Worm (Caenorhabditis elegans) whole organism, L4 larva: Measurements from ENCODE around the gene soc-2.
A peak's percentile ranks its signal among the peaks of the same experiment; 100 is the strongest.

Source experiments
- D1046.2 ChIP-seq: fragments of 200-800 bp; sonication (Bioruptor generic); IDR thresholded peaks from 2 replicates; pipeline ENCODE4 v1.3.6; 2022; ENCODE audit warnings: missing genetic modification characterization, missing compliant biosample characterization
- F26F4.8 ChIP-seq: fragments of 200-800 bp; sonication (Bioruptor generic); conservative IDR thresholded peaks from 2 replicates; pipeline ENCODE4 v1.3.6; 2022; ENCODE audit warnings: missing genetic modification characterization, missing compliant biosample characterization
- F49E8.2 ChIP-seq: sonication (generic microtip); optimal IDR thresholded peaks from 2 replicates; lab custom pipeline; 2016; ENCODE audit warnings: missing compliant biosample characterization, mild to moderate bottlenecking, missing genetic modification characterization, borderline replicate concordance
- R02D3.7 ChIP-seq: fragments of 150-350 bp; sonication (generic microtip); optimal IDR thresholded peaks from 3 replicates; lab custom pipeline; 2014; ENCODE audit warnings: missing biosample characterization, missing genetic modification characterization
- T26A8.4 ChIP-seq: fragments of 200-800 bp; sonication (Bioruptor generic); IDR thresholded peaks from 2 replicates; pipeline ENCODE4 v1.3.6; 2022; ENCODE audit warnings: missing genetic modification characterization, missing compliant biosample characterization
- Y105C5A.15 ChIP-seq: fragments of 200-800 bp; sonication (Bioruptor generic); IDR thresholded peaks from 2 replicates; pipeline ENCODE4 v1.3.6; 2022; ENCODE audit warnings: missing genetic modification characterization, missing compliant biosample characterization
- Y48G9A.11 ChIP-seq: fragments of 200-800 bp; sonication (Bioruptor generic); IDR thresholded peaks from 2 replicates; pipeline ENCODE4 v1.3.6; 2022; ENCODE audit warnings: missing genetic modification reagents, missing genetic modification characterization, missing compliant biosample characterization
- Y5F2A.4 ChIP-seq: fragments of 200-800 bp; sonication (Bioruptor generic); optimal IDR thresholded peaks from 2 replicates; lab custom pipeline; 2018; ENCODE audit warnings: mild to moderate bottlenecking, missing genetic modification characterization, missing compliant biosample characterization
- Y75B8A.6 ChIP-seq: fragments of 200-800 bp; sonication (Bioruptor generic); IDR thresholded peaks from 2 replicates; pipeline ENCODE4 v1.3.6; 2022; ENCODE audit warnings: missing genetic modification reagents, missing genetic modification characterization, missing compliant biosample characterization
- ZK337.2 ChIP-seq: fragments of 200-800 bp; sonication (Bioruptor generic); IDR thresholded peaks from 2 replicates; pipeline ENCODE4 v1.3.6; 2022; ENCODE audit warnings: missing genetic modification reagents, missing genetic modification characterization, missing compliant biosample characterization
- aha-1 ChIP-seq: fragments of 150-350 bp; peaks from one replicate; lab custom pipeline; 2014; ENCODE audit warnings: missing biosample characterization, missing genetic modification characterization
- aly-2 ChIP-seq: sonication (generic microtip); optimal IDR thresholded peaks from 2 replicates; lab custom pipeline; 2018; ENCODE audit warnings: missing biosample characterization, missing genetic modification characterization
- ceh-32 ChIP-seq: sonication (generic microtip); optimal IDR thresholded peaks from 2 replicates; lab custom pipeline; 2016; ENCODE audit warnings: mild to moderate bottlenecking, missing genetic modification characterization, missing compliant biosample characterization; ENCODE audit not compliant: poor library complexity
- ceh-62 ChIP-seq: sonication (generic microtip); optimal IDR thresholded peaks from 2 replicates; lab custom pipeline; 2017; ENCODE audit warnings: missing biosample characterization, missing genetic modification characterization
- ces-1 ChIP-seq: fragments of 150-350 bp; sonication (generic microtip); optimal IDR thresholded peaks from 4 replicates; lab custom pipeline; 2014; ENCODE audit warnings: missing biosample characterization, missing genetic modification reagents, missing genetic modification characterization
- ctbp-1 ChIP-seq: fragments of 200-800 bp; sonication (Bioruptor generic); IDR thresholded peaks from 2 replicates; pipeline ENCODE4 v1.3.6; 2022; ENCODE audit warnings: missing genetic modification reagents, missing genetic modification characterization, missing compliant biosample characterization
- daf-16 ChIP-seq, 3 experiments: sonication (generic microtip); optimal IDR thresholded peaks; 2 replicates each; lab custom pipeline; 2016 to 2017; ENCODE audit warnings: missing genetic modification characterization in 3 of 3, missing genetic modification reagents in 3 of 3, mild to moderate bottlenecking in 2 of 3, missing compliant biosample characterization in 2 of 3, missing biosample characterization in 1 of 3, moderate library complexity in 1 of 3
- dmd-6 ChIP-seq: fragments of 200-800 bp; sonication (Bioruptor generic); IDR thresholded peaks from 2 replicates; pipeline ENCODE4 v1.3.6; 2022; ENCODE audit warnings: missing genetic modification reagents, missing genetic modification characterization, missing compliant biosample characterization
- dmd-9 ChIP-seq: fragments of 200-800 bp; sonication (Bioruptor generic); IDR thresholded peaks from 2 replicates; pipeline ENCODE4 v1.3.6; 2022; ENCODE audit warnings: missing genetic modification reagents, missing genetic modification characterization, missing compliant biosample characterization
- dpl-1 ChIP-seq: fragments of 150-350 bp; optimal IDR thresholded peaks from 2 replicates; lab custom pipeline; 2014; ENCODE audit warnings: missing biosample characterization, missing genetic modification reagents, missing genetic modification characterization
- duxl-1 ChIP-seq: sonication (generic microtip); optimal IDR thresholded peaks from 2 replicates; lab custom pipeline; 2016; ENCODE audit warnings: mild to moderate bottlenecking, missing genetic modification characterization, moderate library complexity, missing compliant biosample characterization; ENCODE audit not compliant: poor library complexity
- dve-1 ChIP-seq: sonication (generic microtip); optimal IDR thresholded peaks from 2 replicates; lab custom pipeline; 2017; ENCODE audit warnings: antibody characterized with exemption, mild to moderate bottlenecking, missing genetic modification characterization, missing compliant biosample characterization; ENCODE audit not compliant: insufficient read depth
- egl-27 ChIP-seq: sonication (generic microtip); optimal IDR thresholded peaks from 3 replicates; lab custom pipeline; 2017; ENCODE audit warnings: missing biosample characterization, missing genetic modification reagents, missing genetic modification characterization
- hif-1 ChIP-seq, 2 experiments: sonication (generic microtip); optimal IDR thresholded peaks; 2 replicates each; lab custom pipeline; 2016 to 2017; ENCODE audit warnings: missing compliant biosample characterization in 2 of 2, missing genetic modification characterization in 2 of 2, missing genetic modification reagents in 2 of 2, missing genotype in 2 of 2, mild to moderate bottlenecking in 1 of 2
- hlh-11 ChIP-seq: fragments of 200-800 bp; sonication (Bioruptor generic); optimal IDR thresholded peaks from 2 replicates; lab custom pipeline; 2018; ENCODE audit warnings: mild to moderate bottlenecking, missing genetic modification characterization, missing compliant biosample characterization
- jun-1 ChIP-seq: fragments of 150-350 bp; optimal IDR thresholded peaks from 2 replicates; lab custom pipeline; 2014; ENCODE audit warnings: missing biosample characterization, missing genetic modification reagents, missing genetic modification characterization
- lin-1 ChIP-seq: fragments of 200-800 bp; sonication (Bioruptor generic); IDR thresholded peaks from 2 replicates; pipeline ENCODE4 v1.3.6; 2022; ENCODE audit warnings: missing genetic modification reagents, missing genetic modification characterization, missing compliant biosample characterization
- lin-13 ChIP-seq: fragments of 150-350 bp; optimal IDR thresholded peaks from 2 replicates; lab custom pipeline; 2014; ENCODE audit warnings: missing biosample characterization, missing genetic modification reagents, missing genetic modification characterization
- lin-15B ChIP-seq: fragments of 150-350 bp; sonication (generic microtip); optimal IDR thresholded peaks from 3 replicates; lab custom pipeline; 2014; ENCODE audit warnings: missing biosample characterization, missing genetic modification characterization
- lin-29 ChIP-seq: fragments of 200-800 bp; sonication (Bioruptor generic); IDR thresholded peaks from 2 replicates; pipeline ENCODE4 v1.3.6; 2022; ENCODE audit warnings: missing genetic modification reagents, missing genetic modification characterization, missing compliant biosample characterization
- lin-38 ChIP-seq: fragments of 200-800 bp; sonication (Bioruptor generic); IDR thresholded peaks from 2 replicates; pipeline ENCODE4 v1.3.6; 2022; ENCODE audit warnings: missing genetic modification reagents, missing genetic modification characterization, missing compliant biosample characterization
- lin-39 ChIP-seq: fragments of 150-350 bp; optimal IDR thresholded peaks from 2 replicates; lab custom pipeline; 2014; ENCODE audit warnings: missing biosample characterization, missing genetic modification reagents, missing genetic modification characterization
- lsy-2 ChIP-seq, 2 experiments: fragments of 150-350 bp in 1 of 2; sonication (generic microtip) in 1 of 2; optimal IDR thresholded peaks; 2 replicates each; lab custom pipeline; 2014 to 2017; ENCODE audit warnings: missing biosample characterization in 2 of 2, missing genetic modification characterization in 2 of 2
- madf-5 ChIP-seq, 2 experiments: fragments of 200-800 bp; sonication (Bioruptor generic); IDR thresholded peaks; 2 replicates each; pipeline ENCODE4 v1.3.6; 2022; ENCODE audit warnings: missing compliant biosample characterization in 2 of 2, missing genetic modification characterization in 2 of 2
- mdt-29 ChIP-seq: fragments of 200-800 bp; sonication (Bioruptor generic); IDR thresholded peaks from 2 replicates; pipeline ENCODE4 v1.3.6; 2022; ENCODE audit warnings: missing genetic modification reagents, missing genetic modification characterization, missing compliant biosample characterization
- mxl-3 ChIP-seq: fragments of 200-800 bp; sonication (Bioruptor generic); optimal IDR thresholded peaks from 2 replicates; lab custom pipeline; 2018; ENCODE audit warnings: mild to moderate bottlenecking, missing genetic modification characterization, missing compliant biosample characterization
- nhr-102 ChIP-seq: sonication (generic microtip); optimal IDR thresholded peaks from 2 replicates; lab custom pipeline; 2016; ENCODE audit warnings: mild to moderate bottlenecking, missing genetic modification characterization, moderate library complexity, missing compliant biosample characterization
- nhr-11 ChIP-seq: fragments of 150-350 bp; optimal IDR thresholded peaks from 2 replicates; lab custom pipeline; 2014; ENCODE audit warnings: missing biosample characterization, missing genetic modification characterization
- nhr-111 ChIP-seq: fragments of 200-800 bp; sonication (Bioruptor generic); optimal IDR thresholded peaks from 2 replicates; lab custom pipeline; 2018; ENCODE audit warnings: mild to moderate bottlenecking, missing genetic modification characterization, missing compliant biosample characterization
- nhr-6 ChIP-seq: fragments of 150-350 bp; optimal IDR thresholded peaks from 2 replicates; lab custom pipeline; 2014; ENCODE audit warnings: missing biosample characterization, missing genetic modification characterization
- pha-4 ChIP-seq, 2 experiments: fragments of 150-350 bp in 1 of 2; fragments of 200-800 bp in 1 of 2; sonication (Bioruptor generic) in 1 of 2; IDR thresholded peaks in 1 of 2; optimal IDR thresholded peaks in 1 of 2; 2 replicates each; pipeline versions ENCODE4 v1.3.6 to Lab custom; 2014 to 2022; ENCODE audit warnings: missing genetic modification characterization in 2 of 2, missing genetic modification reagents in 2 of 2, missing biosample characterization in 1 of 2, missing compliant biosample characterization in 1 of 2
- php-3 ChIP-seq: fragments of 200-800 bp; sonication (Bioruptor generic); IDR thresholded peaks from 2 replicates; pipeline ENCODE4 v1.3.6; 2022; ENCODE audit warnings: missing genetic modification reagents, missing genetic modification characterization, missing compliant biosample characterization
- pqm-1 ChIP-seq: sonication (generic microtip); optimal IDR thresholded peaks from 2 replicates; lab custom pipeline; 2017; ENCODE audit warnings: missing biosample characterization, missing genetic modification characterization
- snpc-1.2 ChIP-seq: fragments of 200-800 bp; sonication (Bioruptor generic); IDR thresholded peaks from 2 replicates; pipeline ENCODE4 v1.3.6; 2022; ENCODE audit warnings: missing genetic modification reagents, missing genetic modification characterization, missing compliant biosample characterization
- zip-11 ChIP-seq: fragments of 200-800 bp; sonication (Bioruptor generic); IDR thresholded peaks from 2 replicates; pipeline ENCODE4 v1.3.6; 2022; ENCODE audit warnings: missing genetic modification characterization, missing compliant biosample characterization

Gene soc-2

ce11 chrIV:5152391-5152790, at the start of gene soc-2:
Gene soc-2 (minus strand): TSS chrIV:5152491.
- TF ChIP-seq D1046.2 (GFP tag; lab: Robert Waterston, UW) (no peak), nhr-6 (tag; lab: Kevin White, UChicago) (no peak), madf-5 (GFP tag; IDR thresholded peaks at IDR 0.05; lab: Robert Waterston, UW) (no peak), lin-13 (GFP tag; lab: Kevin White, UChicago) (no peak), Y5F2A.4 (GFP tag; lab: Kevin White, UChicago) (no peak), php-3 (no peak), snpc-1.2 (GFP tag; lab: Robert Waterston, UW) (no peak), ceh-32 (no peak)

ce11 chrIV:5200813-5201212, 48.5 kb upstream of the soc-2 start:
- TF ChIP-seq pqm-1 (tag; lab: Kevin White, UChicago), result no peak
- peak; percentile 43 for TF ChIP-seq nhr-11
- TF ChIP-seq ZK337.2, result no peak
- no peak for TF ChIP-seq Y48G9A.11 (GFP tag; lab: Robert Waterston, UW)

ce11 chrIV:5195531-5195930, 43.2 kb upstream of the soc-2 start, which contains the start of gene gpa-18:
Gene gpa-18 (minus strand): TSS chrIV:5195631.
- no peak for TF ChIP-seq dmd-6

- TF ChIP-seq dmd-9 (GFP tag; lab: Robert Waterston, UW), result no peak
- TF ChIP-seq F49E8.2 (tag; lab: Kevin White, UChicago), result peak; percentile 13
- no peak for TF ChIP-seq Y5F2A.4 (GFP tag; lab: Kevin White, UChicago)
- TF ChIP-seq duxl-1 (tag; lab: Kevin White, UChicago), result no peak
- TF ChIP-seq F26F4.8, result no peak
- no peak for TF ChIP-seq aly-2 (tag; lab: Kevin White, UChicago)
- TF ChIP-seq dpl-1 (GFP tag; lab: Kevin White, UChicago), result peak; percentile 84
- no peak for TF ChIP-seq ceh-62 (tag; lab: Kevin White, UChicago)
- TF ChIP-seq lin-1, result no peak
- TF ChIP-seq lin-38 (GFP tag; lab: Robert Waterston, UW), result peak; percentile 49
- no peak for TF ChIP-seq zip-11 (GFP tag; lab: Robert Waterston, UW)
- TF ChIP-seq Y105C5A.15 (GFP tag; lab: Robert Waterston, UW), result no peak
- no peak for TF ChIP-seq lin-29 (GFP tag; lab: Robert Waterston, UW)
- TF ChIP-seq hlh-11 (tag; lab: Kevin White, UChicago), result no peak
- TF ChIP-seq Y75B8A.6 (GFP tag; lab: Robert Waterston, UW), result no peak
- TF ChIP-seq T26A8.4 (GFP tag; lab: Robert Waterston, UW), result no peak
- no peak for TF ChIP-seq nhr-102 (tag; lab: Kevin White, UChicago)
- TF ChIP-seq snpc-1.2 (GFP tag; lab: Robert Waterston, UW), result peak; percentile 36; the same call in 1 of the 2 replicates
- no peak for TF ChIP-seq ctbp-1
- TF ChIP-seq aha-1 (tag; lab: Kevin White, UChicago), result no peak
- TF ChIP-seq lsy-2 (tag; optimal IDR thresholded peaks at IDR 0.05; lab: Kevin White, UChicago), result no peak
- no peak for TF ChIP-seq lin-15B
- no peak for TF ChIP-seq mxl-3 (GFP tag; lab: Kevin White, UChicago)
- TF ChIP-seq jun-1 (tag; lab: Kevin White, UChicago), result no peak
- no peak for TF ChIP-seq hif-1 (tag; optimal IDR thresholded peaks at IDR 0.05; lab: Kevin White, UChicago)
- TF ChIP-seq pha-4 (GFP tag; IDR thresholded peaks at IDR 0.05; lab: Robert Waterston, UW), result no peak
- no peak for TF ChIP-seq pha-4 (tag; optimal IDR thresholded peaks at IDR 0.05; lab: Kevin White, UChicago)
- no peak for TF ChIP-seq ces-1
- TF ChIP-seq R02D3.7 (tag; lab: Kevin White, UChicago), result no peak
- no peak for TF ChIP-seq daf-16 (GFP tag; optimal IDR thresholded peaks at IDR 0.05; lab: Kevin White, UChicago)
- TF ChIP-seq daf-16 (tag; optimal IDR thresholded peaks at IDR 0.05; lab: Kevin White, UChicago), result no peak
- TF ChIP-seq dve-1 (tag; lab: Kevin White, UChicago), result no peak
- TF ChIP-seq egl-27 (tag; lab: Kevin White, UChicago), result no peak
- no peak for TF ChIP-seq nhr-111 (GFP tag; lab: Kevin White, UChicago)
- TF ChIP-seq mdt-29, result no peak
- TF ChIP-seq lin-39, result no peak
These were observed 35.8 kb upstream of the soc-2 start for ce11 chrIV:5188051-5188450.
